Worm (Caenorhabditis elegans) whole organism, midembryonic: ENCODE data around the gene F34D10.3.

ENCODE experiments used
- T22C8.4 ChIP-seq: fragments of 200-800 bp; sonication (Bioruptor generic); IDR thresholded peaks from 2 replicates; pipeline ENCODE4 v1.3.6; 2022; ENCODE audit warnings: missing genetic modification characterization, missing compliant biosample characterization
- ztf-23 ChIP-seq: fragments of 200-800 bp; sonication (Bioruptor generic); IDR thresholded peaks from 2 replicates; pipeline ENCODE4 v1.3.6; 2022; ENCODE audit warnings: missing genetic modification reagents, missing genetic modification characterization, missing compliant biosample characterization

- TF ChIP-seq T22C8.4 (GFP tag; lab: Robert Waterston, UW) (no peak), ztf-23 (GFP tag; lab: Robert Waterston, UW) (no peak)
Observed at ce11 chrIII:3738331-3738730, 4.3 kb downstream of the F34D10.3 start.
